Fruit fly (Drosophila melanogaster): ENCODE measurements around the gene salt.

The salt gene

dm6 chr3R:31771790-31772576 lies 17.5 kb upstream of the salt start, which contains the start of the genes betaGlu and sip3 (continued):
- peak; percentile 13 for TF ChIP-seq chn (GFP tag; optimal IDR thresholded peaks at IDR 0.05)
- peak in 1 of 3 experiments; percentile 46 for TF ChIP-seq lola (GFP tag; optimal IDR thresholded peaks at IDR 0.05)
- no peak for TF ChIP-seq CG7372 (GFP tag; IDR thresholded peaks at IDR 0.05)
- no peak for TF ChIP-seq fd96Cb (tag; optimal IDR thresholded peaks at IDR 0.05)
- TF ChIP-seq eve (GFP tag; optimal IDR thresholded peaks at IDR 0.05): no peak
- TF ChIP-seq D19B (GFP tag; optimal IDR thresholded peaks at IDR 0.05): no peak
- peak; percentile 94 for TF ChIP-seq inv (GFP tag; IDR thresholded peaks at IDR 0.05; ENCODE audit: partially characterized antibody)
- no peak for TF ChIP-seq CG12071 (GFP tag; optimal IDR thresholded peaks at IDR 0.05)
- TF ChIP-seq amos (GFP tag; IDR thresholded peaks at IDR 0.05; ENCODE audit: partially characterized antibody): peak; percentile 94
- TF ChIP-seq peb (GFP tag; IDR thresholded peaks at IDR 0.05): no peak
- no peak for TF ChIP-seq Poxn (GFP tag; IDR thresholded peaks at IDR 0.05)
- no peak for TF ChIP-seq pita (GFP tag; optimal IDR thresholded peaks at IDR 0.05)
- peak; percentile 82 for TF ChIP-seq Doc3 (GFP tag; IDR thresholded peaks at IDR 0.05; ENCODE audit: partially characterized antibody)
- TF ChIP-seq knrl (GFP tag; IDR thresholded peaks at IDR 0.05; ENCODE audit: partially characterized antibody): peak; percentile 93
- TF ChIP-seq onecut (GFP tag; IDR thresholded peaks at IDR 0.05): no peak
- TF ChIP-seq ATbp (GFP tag; optimal IDR thresholded peaks at IDR 0.05): no peak
- TF ChIP-seq gsb (GFP tag; IDR thresholded peaks at IDR 0.05): no peak
- no peak for TF ChIP-seq CG10147 (GFP tag; optimal IDR thresholded peaks at IDR 0.05)
- TF ChIP-seq aop (GFP tag; IDR thresholded peaks at IDR 0.05): no peak
- peak; percentile 43 for TF ChIP-seq HmgZ (tag; optimal IDR thresholded peaks at IDR 0.05)
- TF ChIP-seq CG8478 (optimal IDR thresholded peaks at IDR 0.05): no peak
- TF ChIP-seq bcd (GFP tag; optimal IDR thresholded peaks at IDR 0.05): no peak
- no peak for TF ChIP-seq CG7839 (tag; optimal IDR thresholded peaks at IDR 0.05)
- no peak for TF ChIP-seq tup (GFP tag; optimal IDR thresholded peaks at IDR 0.05)
- TF ChIP-seq Scr (GFP tag; IDR thresholded peaks at IDR 0.05; ENCODE audit: partially characterized antibody): peak; percentile 93
- TF ChIP-seq CG10209 (GFP tag; optimal IDR thresholded peaks at IDR 0.05): no peak
- TF ChIP-seq corto (GFP tag; optimal IDR thresholded peaks at IDR 0.05): no peak
- TF ChIP-seq CG12299 (tag; optimal IDR thresholded peaks at IDR 0.05): peak; percentile 23
- TF ChIP-seq Hr3 (GFP tag; optimal IDR thresholded peaks at IDR 0.05): peak; percentile 42
- TF ChIP-seq sr (GFP tag; IDR thresholded peaks at IDR 0.05): no peak
- TF ChIP-seq CTCF (GFP tag; optimal IDR thresholded peaks at IDR 0.05): no peak
- no peak for TF ChIP-seq NfI (GFP tag; optimal IDR thresholded peaks at IDR 0.05)
- TF ChIP-seq CG18262 (tag; optimal IDR thresholded peaks at IDR 0.05): no peak
- no peak for TF ChIP-seq Ravus (GFP tag; IDR thresholded peaks at IDR 0.05)
- peak; percentile 86 for TF ChIP-seq hbn (GFP tag; IDR thresholded peaks at IDR 0.05; ENCODE audit: partially characterized antibody)
- TF ChIP-seq lbe (GFP tag; optimal IDR thresholded peaks at IDR 0.05): peak; percentile 59
- no peak for TF ChIP-seq stc (GFP tag; IDR thresholded peaks at IDR 0.05)
- no peak for TF ChIP-seq insv (GFP tag; optimal IDR thresholded peaks at IDR 0.05)
- peak; percentile 6 for TF ChIP-seq Six4 (GFP tag; optimal IDR thresholded peaks at IDR 0.05)
- TF ChIP-seq CG8765 (GFP tag; IDR thresholded peaks at IDR 0.05): no peak
- TF ChIP-seq HLH3B (GFP tag; IDR thresholded peaks at IDR 0.05): no peak
- TF ChIP-seq sc (optimal IDR thresholded peaks at IDR 0.05): no peak
- TF ChIP-seq sc (GFP tag; optimal IDR thresholded peaks at IDR 0.05): no peak
- no peak for TF ChIP-seq ttk (GFP tag; IDR thresholded peaks at IDR 0.05)
- TF ChIP-seq toy (GFP tag; IDR thresholded peaks at IDR 0.05): no peak
- no peak for TF ChIP-seq CG11504 (tag; optimal IDR thresholded peaks at IDR 0.05)
- no peak for TF ChIP-seq CG14667 (GFP tag; IDR thresholded peaks at IDR 0.05)
- TF ChIP-seq sob (GFP tag; IDR thresholded peaks at IDR 0.05): no peak
- TF ChIP-seq en (GFP tag; optimal IDR thresholded peaks at IDR 0.05): no peak
- TF ChIP-seq sna (GFP tag; IDR thresholded peaks at IDR 0.05; ENCODE audit: partially characterized antibody): peak; percentile 92

Measured in whole organism, embryonic.